Worm (Caenorhabditis elegans): ENCODE results near the gene C37E2.2.

- TF ChIP-seq dpl-1 (GFP tag; optimal IDR thresholded peaks at IDR 0.05) = no peak
- no peak for TF ChIP-seq B0019.2 (GFP tag; conservative IDR thresholded peaks at IDR 0.05)
- TF ChIP-seq sptf-2 (GFP tag; optimal IDR thresholded peaks at IDR 0.05) = no peak
- no peak for TF ChIP-seq unc-62 (GFP tag; optimal IDR thresholded peaks at IDR 0.05)
- no peak for TF ChIP-seq ets-4 (GFP tag; optimal IDR thresholded peaks at IDR 0.05)
- no peak for TF ChIP-seq bed-2 (GFP tag; IDR thresholded peaks at IDR 0.05)
- no peak for TF ChIP-seq hlh-26 (GFP tag; conservative IDR thresholded peaks at IDR 0.05)
- TF ChIP-seq mcd-1 (GFP tag; IDR thresholded peaks at IDR 0.05) = no peak
- no peak for TF ChIP-seq snpc-4 (GFP tag; optimal IDR thresholded peaks at IDR 0.05)
- no peak for TF ChIP-seq snpc-4 (tag; optimal IDR thresholded peaks at IDR 0.05)
- no peak for TF ChIP-seq nhr-120 (GFP tag; IDR thresholded peaks at IDR 0.05)
- no peak for TF ChIP-seq atf-7 (tag; optimal IDR thresholded peaks at IDR 0.05)
- no peak for TF ChIP-seq Y79H2A.3 (GFP tag; conservative IDR thresholded peaks at IDR 0.05)
- no peak for TF ChIP-seq F49E8.2 (tag; optimal IDR thresholded peaks at IDR 0.05; ENCODE audit: insufficient read depth)
These were observed 2.8 kb downstream of the C37E2.2 start, which contains the start of gene C37E2.10 for ce11 chrX:14178688-14179087.

All from whole organism, young adult.